Worm (Caenorhabditis elegans): ENCODE measurements around the gene W02B12.13.

The W02B12.13 gene

DNA sequence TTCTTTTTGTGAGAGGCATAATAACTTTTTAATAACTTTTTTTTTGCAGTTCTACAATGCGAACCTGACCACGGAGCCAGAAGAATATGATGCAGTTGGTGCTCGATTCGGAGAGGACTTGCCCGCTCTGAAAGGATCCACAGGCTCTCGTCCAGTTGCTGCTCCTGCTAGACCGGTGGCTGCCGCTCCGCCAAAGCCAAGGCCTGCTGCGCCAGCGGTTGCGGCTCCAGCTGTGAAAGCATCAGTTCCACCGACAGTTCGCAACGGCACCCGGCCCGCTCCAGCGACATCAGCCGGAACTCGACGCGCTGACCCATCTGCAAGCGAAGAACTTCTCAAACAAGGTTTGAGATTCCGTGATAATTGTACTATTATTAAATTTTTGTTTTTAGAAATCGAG, 1.9 kb upstream of the W02B12.13 start:
- TF ChIP-seq unc-62 (GFP tag; optimal IDR thresholded peaks at IDR 0.05), result no peak

- no peak for TF ChIP-seq unc-62 (GFP tag; optimal IDR thresholded peaks at IDR 0.05)
Measured at ce11 chrII:11443862-11444261, 1.2 kb upstream of the W02B12.13 start, which contains the start of gene adbp-1. TSS of gene adbp-1 (plus strand) at chrII:11444162.

DNA sequence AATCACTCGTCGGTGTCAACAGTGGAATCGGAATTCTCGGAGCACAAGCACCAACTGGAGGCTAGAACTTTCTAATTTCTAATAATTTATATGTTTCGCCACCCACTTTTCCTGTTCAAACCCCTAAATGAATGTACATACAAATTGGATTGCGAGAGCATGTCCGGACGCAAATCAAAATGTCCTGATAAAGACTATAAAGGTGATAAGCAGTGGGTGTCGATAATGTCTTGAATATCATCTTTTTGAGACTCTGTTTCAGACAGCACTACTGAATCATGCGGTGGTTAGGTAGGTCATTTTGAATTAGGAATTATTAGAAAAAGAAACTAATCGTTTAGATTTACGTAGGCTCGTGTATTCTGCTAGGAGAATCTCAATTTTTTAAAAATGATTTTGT, 3.7 kb downstream of the W02B12.13 start, which contains the start of gene W02B12.1:
Gene W02B12.1 (plus strand): TSS at position 269 of the 400 bp plus-strand sequence.
- no peak for TF ChIP-seq unc-62 (GFP tag; optimal IDR thresholded peaks at IDR 0.05)

ce11 chrII:11450882-11451281, 5.8 kb downstream of the W02B12.13 start:
- no peak for TF ChIP-seq unc-62 (GFP tag; optimal IDR thresholded peaks at IDR 0.05)

DNA sequence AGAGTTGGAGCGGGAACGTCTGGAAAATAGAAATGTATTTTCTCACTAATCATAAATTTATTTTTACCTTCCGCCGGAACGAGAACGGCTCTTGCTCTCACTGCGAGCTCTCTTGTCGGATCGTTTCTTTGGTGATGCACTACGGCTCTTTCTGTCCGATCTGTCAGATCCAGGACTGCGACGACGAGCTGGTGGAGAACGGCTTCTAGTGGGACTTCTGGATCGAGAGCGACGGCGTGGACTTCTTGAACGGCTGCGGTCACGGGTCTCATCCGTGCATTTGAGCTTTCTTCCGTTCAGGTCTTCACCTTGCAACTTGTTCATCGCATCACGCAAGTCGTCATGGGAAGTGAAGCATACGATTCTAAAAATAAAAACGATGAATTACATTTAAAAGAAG, 6.7 kb downstream of the W02B12.13 start:
- TF ChIP-seq unc-62 (GFP tag; optimal IDR thresholded peaks at IDR 0.05), result no peak

DNA sequence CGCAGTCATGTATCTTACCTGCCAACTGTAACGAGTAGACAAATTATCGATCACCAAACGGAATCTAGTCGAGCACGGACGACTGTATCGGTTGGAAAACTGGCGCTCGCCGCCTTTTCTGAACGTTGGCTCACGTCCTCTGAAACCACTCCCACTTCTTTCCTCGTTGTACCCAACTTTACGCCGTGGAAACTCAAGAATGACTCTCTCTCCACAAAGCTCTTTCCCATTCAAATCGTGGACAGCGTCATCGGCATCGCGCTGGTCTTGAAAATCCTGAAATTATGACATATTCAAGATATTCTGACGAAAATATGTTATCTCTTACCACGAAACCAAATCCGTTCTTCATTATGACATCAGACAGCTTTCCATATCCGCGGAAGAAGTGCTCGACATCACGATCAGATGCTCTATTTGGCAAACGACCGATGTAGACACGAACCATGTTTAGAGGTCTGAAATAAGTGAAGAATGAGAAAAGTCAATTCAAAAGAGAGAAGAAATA, 7.5 kb downstream of the W02B12.13 start, which contains the start of gene rsp-2:
Gene rsp-2 (minus strand): TSS at position 458 of the 508 bp plus-strand sequence.
- no peak for TF ChIP-seq unc-62 (GFP tag; optimal IDR thresholded peaks at IDR 0.05)

DNA sequence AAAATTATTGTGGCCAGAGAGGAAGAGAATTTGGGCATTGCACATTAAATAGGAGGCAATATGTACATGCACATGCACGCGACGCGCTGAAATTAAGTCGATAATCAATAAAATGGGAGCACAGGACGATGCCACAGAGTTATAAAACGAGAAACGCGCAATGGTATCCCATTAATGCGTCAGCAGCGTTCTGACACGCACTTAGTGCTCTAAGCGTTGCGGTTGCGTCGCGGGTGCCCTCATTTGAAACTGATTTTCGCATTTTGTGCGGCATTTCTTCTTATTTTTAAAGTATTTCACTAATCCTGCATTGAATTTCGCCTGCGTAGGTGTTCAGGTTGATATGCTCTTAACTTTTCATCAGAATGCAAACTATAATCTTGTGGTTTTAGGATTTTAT, 8.0 kb downstream of the W02B12.13 start, which contains the start of gene rsp-1:
Gene rsp-1 (plus strand): TSS at position 338 of the 400 bp plus-strand sequence.
- no peak for TF ChIP-seq unc-62 (GFP tag; optimal IDR thresholded peaks at IDR 0.05)

DNA sequence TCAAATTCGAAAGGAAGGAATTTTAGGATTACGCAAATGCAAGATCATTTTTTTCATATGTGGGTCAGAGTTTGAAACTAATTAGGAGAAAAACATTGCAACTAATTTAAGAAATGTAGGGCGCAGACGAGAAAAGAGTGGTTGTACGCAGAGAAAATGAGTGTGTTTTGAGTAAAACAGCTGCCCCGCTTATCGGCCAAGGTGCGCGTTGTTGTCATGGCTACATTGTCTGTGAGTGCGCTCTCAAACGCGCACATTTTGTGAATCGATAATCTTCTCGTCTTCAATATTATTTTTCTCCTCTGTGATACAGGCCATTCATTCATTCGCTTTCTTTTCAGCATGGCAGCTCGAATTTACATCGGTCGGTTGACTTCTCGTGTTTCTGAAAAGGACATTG, 8.6 kb downstream of the W02B12.13 start:
- TF ChIP-seq unc-62 (GFP tag; optimal IDR thresholded peaks at IDR 0.05), result no peak

- no peak for TF ChIP-seq unc-62 (GFP tag; optimal IDR thresholded peaks at IDR 0.05)
Measured at ce11 chrII:11455140-11455539, 10.1 kb downstream of the W02B12.13 start.

- TF ChIP-seq unc-62 (GFP tag; optimal IDR thresholded peaks at IDR 0.05), result no peak
Measured at ce11 chrII:11455715-11456114, 10.6 kb downstream of the W02B12.13 start.

DNA sequence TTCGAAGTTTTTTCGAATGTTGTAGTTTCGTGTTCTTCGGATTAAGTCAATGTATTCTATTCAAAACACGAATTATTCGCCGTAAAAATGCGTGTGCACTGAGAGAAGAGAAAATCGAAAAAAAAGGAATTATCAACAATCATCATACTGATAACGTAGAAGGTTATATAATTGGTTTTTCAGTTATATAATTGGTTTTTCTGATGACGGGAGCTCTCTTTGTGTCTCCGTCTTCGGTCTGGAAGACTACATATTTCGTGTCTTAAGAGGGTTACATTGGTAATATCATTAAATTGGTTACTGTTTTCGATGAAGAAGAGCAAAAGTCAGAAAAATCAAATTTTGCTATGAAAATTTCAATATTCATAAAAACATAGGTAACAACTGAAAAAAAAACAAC, 14.8 kb downstream of the W02B12.13 start:
- TF ChIP-seq unc-62 (GFP tag; optimal IDR thresholded peaks at IDR 0.05), result no peak

ce11 chrII:11463899-11464298, 18.8 kb downstream of the W02B12.13 start:
- no peak for TF ChIP-seq unc-62 (GFP tag; optimal IDR thresholded peaks at IDR 0.05)

- TF ChIP-seq unc-62 (GFP tag; optimal IDR thresholded peaks at IDR 0.05), result no peak
Measured at ce11 chrII:11464427-11464944, 19.4 kb downstream of the W02B12.13 start, which contains the start of the genes aars-1 and rga-1. TSS of gene aars-1 (minus strand) at chrII:11464497. TSS of gene rga-1 (plus strand) at chrII:11464894.

- no peak for TF ChIP-seq unc-62 (GFP tag; optimal IDR thresholded peaks at IDR 0.05)
Measured at ce11 chrII:11467541-11467940, 22.5 kb downstream of the W02B12.13 start, which contains the start of gene klp-17. TSS of gene klp-17 (minus strand) at chrII:11467641.

DNA sequence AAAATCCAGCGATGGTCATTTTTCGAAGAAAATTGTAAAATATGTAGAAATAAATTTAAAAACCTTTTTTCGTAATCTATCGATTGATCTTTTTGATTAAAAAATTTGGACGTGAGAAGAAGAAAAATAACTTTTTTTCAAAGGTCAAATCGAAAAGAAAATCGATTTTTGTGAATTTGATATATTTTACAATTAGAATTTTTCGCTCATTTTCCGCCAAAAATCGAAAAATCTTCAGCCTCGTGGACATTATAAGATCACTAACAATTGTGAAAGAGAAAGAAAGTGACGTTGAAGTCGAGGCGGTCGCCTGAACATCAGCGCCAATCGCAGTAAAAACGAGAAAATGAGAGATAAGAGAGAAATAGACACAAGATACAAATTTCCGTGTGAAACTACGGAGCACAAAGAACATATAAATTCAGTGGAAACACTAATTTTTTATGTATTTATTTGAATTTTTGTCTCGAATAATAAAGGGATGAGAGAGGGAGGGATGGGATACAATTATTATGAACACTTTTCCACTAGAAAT, 24.6 kb downstream of the W02B12.13 start, which contains the start of gene cisd-1:
Gene cisd-1 (minus strand): TSS at position 51 of the 535 bp plus-strand sequence.
- TF ChIP-seq unc-62 (GFP tag; optimal IDR thresholded peaks at IDR 0.05), result no peak

ce11 chrII:11471916-11472315, 26.8 kb downstream of the W02B12.13 start, which contains the start of gene mfn-1:
TSS of gene mfn-1 (minus strand) at chrII:11472016.
- no peak for TF ChIP-seq unc-62 (GFP tag; optimal IDR thresholded peaks at IDR 0.05)

DNA sequence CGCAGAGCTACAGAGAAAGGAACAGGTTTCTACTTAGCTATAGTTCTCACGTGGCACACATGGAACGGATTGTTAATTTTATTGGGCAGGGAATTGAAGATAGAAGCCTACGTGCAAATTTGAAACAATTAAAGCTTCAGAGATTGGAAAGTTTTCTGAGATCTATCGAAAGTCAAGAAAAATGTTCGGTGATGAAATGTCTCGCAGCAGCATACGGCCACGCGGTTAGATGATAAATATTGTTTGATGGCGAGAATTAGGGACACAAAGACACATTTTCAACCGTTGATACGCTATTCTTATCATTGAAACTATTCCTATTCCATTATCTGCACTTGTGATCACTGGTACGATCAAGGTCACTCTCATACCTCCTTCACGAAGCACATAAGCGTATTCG, 27.5 kb downstream of the W02B12.13 start:
- no peak for TF ChIP-seq unc-62 (GFP tag; optimal IDR thresholded peaks at IDR 0.05)
